Fruit fly (Drosophila melanogaster) whole organism, embryonic: ENCODE measurements around the gene CG7985.

Source experiments
- ATbp ChIP-seq: fragments of 200-800 bp; sonication (Bioruptor generic); optimal IDR thresholded peaks from 2 replicates; lab custom pipeline; 2017; ENCODE audit warnings: missing biosample characterization, mild to moderate bottlenecking, missing genetic modification characterization, missing genetic modification reagents
- Atf-2 ChIP-seq: fragments of 200-800 bp; sonication (Bioruptor generic); optimal IDR thresholded peaks from 2 replicates; lab custom pipeline; 2016; ENCODE audit warnings: missing biosample characterization, missing genetic modification characterization
- CG10209 ChIP-seq: fragments of 200-800 bp; sonication (Bioruptor generic); optimal IDR thresholded peaks from 3 replicates; lab custom pipeline; 2017; ENCODE audit warnings: missing biosample characterization, mild to moderate bottlenecking, missing genetic modification characterization, missing genetic modification reagents
- CG10543 ChIP-seq: fragments of 200-800 bp; sonication (Bioruptor generic); optimal IDR thresholded peaks from 3 replicates; lab custom pipeline; 2017; ENCODE audit warnings: missing biosample characterization, mild to moderate bottlenecking, missing genetic modification characterization, moderate library complexity
- CG11085 ChIP-seq: fragments of 200-800 bp; sonication (Bioruptor generic); IDR thresholded peaks from 2 replicates; pipeline ENCODE4 v1.3.6; 2022; ENCODE audit warnings: missing biosample characterization, missing genetic modification characterization
- CG12236 ChIP-seq: fragments of 200-800 bp; sonication (Bioruptor generic); optimal IDR thresholded peaks from 2 replicates; lab custom pipeline; 2016; ENCODE audit warnings: missing biosample characterization, missing genetic modification characterization
- CG12744 ChIP-seq: fragments of 200-800 bp; sonication (Bioruptor generic); optimal IDR thresholded peaks from 2 replicates; lab custom pipeline; 2016; ENCODE audit warnings: missing biosample characterization, missing genetic modification characterization
- CG14014 ChIP-seq: fragments of 200-800 bp; sonication (Bioruptor generic); IDR thresholded peaks from 2 replicates; pipeline ENCODE4 v1.3.6; 2022; ENCODE audit warnings: missing biosample characterization, missing genetic modification characterization
- CG14441 ChIP-seq: fragments of 200-800 bp; sonication (Bioruptor generic); IDR thresholded peaks from 2 replicates; pipeline ENCODE4 v1.3.6; 2022; ENCODE audit warnings: missing biosample characterization, missing genetic modification characterization
- CG15011 ChIP-seq: fragments of 200-800 bp; sonication (Bioruptor generic); optimal IDR thresholded peaks from 3 replicates; lab custom pipeline; 2018; ENCODE audit warnings: missing biosample characterization, mild to moderate bottlenecking, missing genetic modification characterization
- CG16779 ChIP-seq: fragments of 200-800 bp; sonication (Bioruptor generic); IDR thresholded peaks from 2 replicates; pipeline ENCODE4 v1.3.6; 2022; ENCODE audit warnings: missing biosample characterization, missing genetic modification characterization
- CG1832 ChIP-seq: fragments of 200-800 bp; sonication (Bioruptor generic); optimal IDR thresholded peaks from 2 replicates; lab custom pipeline; 2017; ENCODE audit warnings: missing biosample characterization, mild to moderate bottlenecking, missing genetic modification characterization, inconsistent platforms
- CG18619 ChIP-seq: fragments of 200-800 bp; sonication (Bioruptor generic); optimal IDR thresholded peaks from 3 replicates; lab custom pipeline; 2017; ENCODE audit warnings: missing biosample characterization, mild to moderate bottlenecking, missing genetic modification characterization
- CG32532 ChIP-seq: fragments of 200-800 bp; sonication (Bioruptor generic); IDR thresholded peaks from 2 replicates; pipeline ENCODE4 v1.3.6; 2022; ENCODE audit warnings: missing biosample characterization, missing genetic modification characterization
- CG42726 ChIP-seq: fragments of 200-800 bp; sonication (Bioruptor generic); IDR thresholded peaks from 2 replicates; pipeline ENCODE4 v1.3.6; 2022; ENCODE audit warnings: missing biosample characterization, missing genetic modification characterization; ENCODE audit not compliant: partially characterized antibody
- CG4328 ChIP-seq: fragments of 200-800 bp; sonication (Bioruptor generic); optimal IDR thresholded peaks from 3 replicates; lab custom pipeline; 2017; ENCODE audit warnings: missing biosample characterization, missing genetic modification reagents, missing genetic modification characterization
- CG6813 ChIP-seq: fragments of 200-800 bp; sonication (Bioruptor generic); optimal IDR thresholded peaks from 2 replicates; lab custom pipeline; 2017; ENCODE audit warnings: missing biosample characterization, missing genetic modification characterization, mild to moderate bottlenecking, moderate library complexity, missing genetic modification reagents
- CG6854 ChIP-seq: fragments of 200-800 bp; sonication (Bioruptor generic); optimal IDR thresholded peaks from 3 replicates; lab custom pipeline; 2017; ENCODE audit warnings: missing biosample characterization, mild to moderate bottlenecking, missing genetic modification characterization
- CG7357 ChIP-seq: fragments of 200-800 bp; sonication (Bioruptor generic); IDR thresholded peaks from 3 replicates; pipeline ENCODE4 v1.3.6; 2022; ENCODE audit warnings: missing biosample characterization, missing genetic modification characterization
- CG8388 ChIP-seq: fragments of 200-800 bp; sonication (Bioruptor generic); optimal IDR thresholded peaks from 2 replicates; lab custom pipeline; 2019; ENCODE audit warnings: missing biosample characterization, mild to moderate bottlenecking, missing genetic modification characterization, moderate library complexity
- CG9437 ChIP-seq: fragments of 200-800 bp; sonication (Bioruptor generic); optimal IDR thresholded peaks from 2 replicates; lab custom pipeline; 2018; ENCODE audit warnings: missing biosample characterization, mild to moderate bottlenecking, missing genetic modification characterization
- Ets97D ChIP-seq: fragments of 200-800 bp; sonication (Bioruptor generic); optimal IDR thresholded peaks from 3 replicates; lab custom pipeline; 2016; ENCODE audit warnings: missing biosample characterization, missing genetic modification characterization
- Fer3 ChIP-seq: fragments of 200-800 bp; sonication (Bioruptor generic); optimal IDR thresholded peaks from 2 replicates; lab custom pipeline; 2018; ENCODE audit warnings: missing biosample characterization, mild to moderate bottlenecking, missing genetic modification characterization, moderate library complexity
- Hmr ChIP-seq: fragments of 200-800 bp; sonication (Bioruptor generic); optimal IDR thresholded peaks from 3 replicates; lab custom pipeline; 2017; ENCODE audit warnings: mild to moderate bottlenecking, missing biosample characterization, missing genetic modification reagents, missing genetic modification characterization
- Jarid2 ChIP-seq: fragments of 200-800 bp; sonication (Bioruptor generic); optimal IDR thresholded peaks from 3 replicates; lab custom pipeline; 2017; ENCODE audit warnings: mild to moderate bottlenecking, missing biosample characterization, missing genetic modification reagents, missing genetic modification characterization
- NK7.1 ChIP-seq: fragments of 200-800 bp; sonication (Bioruptor generic); optimal IDR thresholded peaks from 3 replicates; lab custom pipeline; 2016; ENCODE audit warnings: missing biosample characterization, missing genetic modification characterization
- Opbp ChIP-seq: fragments of 200-800 bp; sonication (Bioruptor generic); IDR thresholded peaks from 3 replicates; pipeline ENCODE4 v1.3.6; 2022; ENCODE audit warnings: missing biosample characterization, missing genetic modification characterization; ENCODE audit not compliant: partially characterized antibody
- Side ChIP-seq: fragments of 200-800 bp; sonication (Bioruptor generic); optimal IDR thresholded peaks from 2 replicates; lab custom pipeline; 2016; ENCODE audit warnings: missing biosample characterization, missing genetic modification characterization
- Stat92E ChIP-seq, 3 experiments: fragments of >200 bp in 2 of 3; fragments of 200-800 bp in 1 of 3; sonication (Bioruptor generic) in 1 of 3; optimal IDR thresholded peaks; 2 replicates each; lab custom pipeline; 2017 to 2019; ENCODE audit warnings: missing biosample characterization in 3 of 3, missing genetic modification characterization in 3 of 3, mild to moderate bottlenecking in 1 of 3, moderate library complexity in 1 of 3
- Trl ChIP-seq, 3 experiments: fragments of >200 bp in 2 of 3; fragments of 200-800 bp in 1 of 3; sonication (Bioruptor generic) in 1 of 3; optimal IDR thresholded peaks; 2 replicates in 1 of 3; 3 replicates in 2 of 3; lab custom pipeline; 2016 to 2017; ENCODE audit warnings: missing biosample characterization in 1 of 3, missing genetic modification characterization in 1 of 3
- Vsx1 ChIP-seq: fragments of 200-800 bp; sonication (Bioruptor generic); optimal IDR thresholded peaks from 2 replicates; lab custom pipeline; 2017; ENCODE audit warnings: missing biosample characterization, mild to moderate bottlenecking, missing genetic modification characterization, missing genetic modification reagents
- YL-1 ChIP-seq: fragments of 200-800 bp; sonication (Bioruptor generic); optimal IDR thresholded peaks from 3 replicates; lab custom pipeline; 2017; ENCODE audit warnings: missing biosample characterization, mild to moderate bottlenecking, missing genetic modification characterization
- bsh ChIP-seq, 2 experiments: fragments of 200-800 bp; sonication (Bioruptor generic); optimal IDR thresholded peaks; 2 replicates each; lab custom pipeline; 2017 to 2018; ENCODE audit warnings: mild to moderate bottlenecking in 2 of 2, missing biosample characterization in 2 of 2, missing genetic modification characterization in 2 of 2, moderate library complexity in 1 of 2
- emc ChIP-seq: fragments of 200-800 bp; sonication (Bioruptor generic); optimal IDR thresholded peaks from 2 replicates; lab custom pipeline; 2016; ENCODE audit warnings: missing biosample characterization, missing genetic modification characterization
- eve ChIP-seq, 2 experiments: fragments of >200 bp; optimal IDR thresholded peaks; 2 replicates each; lab custom pipeline; 2017; ENCODE audit warnings: missing biosample characterization in 2 of 2, missing genetic modification characterization in 2 of 2
- gem ChIP-seq: fragments of 200-800 bp; sonication (Bioruptor generic); optimal IDR thresholded peaks from 2 replicates; lab custom pipeline; 2019; ENCODE audit warnings: missing biosample characterization, mild to moderate bottlenecking, missing genetic modification characterization, moderate library complexity
- gsb-n ChIP-seq: fragments of 200-800 bp; sonication (Bioruptor generic); optimal IDR thresholded peaks from 3 replicates; lab custom pipeline; 2018; ENCODE audit warnings: missing biosample characterization, mild to moderate bottlenecking, missing genetic modification characterization
- maf-S ChIP-seq: fragments of 200-800 bp; sonication (Bioruptor generic); optimal IDR thresholded peaks from 2 replicates; lab custom pipeline; 2016; ENCODE audit warnings: missing biosample characterization, missing genetic modification characterization
- nerfin-1 ChIP-seq: fragments of 200-800 bp; sonication (Bioruptor generic); optimal IDR thresholded peaks from 3 replicates; lab custom pipeline; 2019; ENCODE audit warnings: missing biosample characterization, mild to moderate bottlenecking, missing genetic modification characterization, moderate library complexity
- nmo ChIP-seq: fragments of 200-800 bp; sonication (Bioruptor generic); optimal IDR thresholded peaks from 2 replicates; lab custom pipeline; 2018; ENCODE audit warnings: missing biosample characterization, mild to moderate bottlenecking, missing genetic modification characterization, moderate library complexity
- peb ChIP-seq: fragments of 200-800 bp; sonication (Bioruptor generic); IDR thresholded peaks from 2 replicates; pipeline ENCODE4 v1.3.6; 2022; ENCODE audit warnings: missing biosample characterization, missing genetic modification characterization
- psq ChIP-seq: fragments of 200-800 bp; sonication (Bioruptor generic); optimal IDR thresholded peaks from 2 replicates; lab custom pipeline; 2017; ENCODE audit warnings: missing biosample characterization, missing genetic modification characterization
- schlank ChIP-seq: fragments of 200-800 bp; sonication (Bioruptor generic); optimal IDR thresholded peaks from 2 replicates; lab custom pipeline; 2018; ENCODE audit warnings: missing biosample characterization, mild to moderate bottlenecking, missing genetic modification characterization
- scrt ChIP-seq: fragments of 200-800 bp; sonication (Bioruptor generic); optimal IDR thresholded peaks from 2 replicates; lab custom pipeline; 2018; ENCODE audit warnings: missing biosample characterization, mild to moderate bottlenecking, missing genetic modification characterization, moderate library complexity
- sna ChIP-seq: fragments of 200-800 bp; sonication (Bioruptor generic); IDR thresholded peaks from 2 replicates; pipeline ENCODE4 v1.3.6; 2022; ENCODE audit warnings: missing biosample characterization, missing genetic modification characterization; ENCODE audit not compliant: partially characterized antibody
- tll ChIP-seq, 2 experiments: fragments of 200-800 bp in 1 of 2; fragments of >200 bp in 1 of 2; sonication (Bioruptor generic) in 1 of 2; optimal IDR thresholded peaks; 2 replicates each; lab custom pipeline; 2017 to 2019; ENCODE audit warnings: missing biosample characterization in 2 of 2, missing genetic modification characterization in 2 of 2, mild to moderate bottlenecking in 1 of 2, moderate library complexity in 1 of 2
- tx ChIP-seq: fragments of 200-800 bp; sonication (Bioruptor generic); optimal IDR thresholded peaks from 2 replicates; lab custom pipeline; 2016; ENCODE audit warnings: missing biosample characterization, missing genetic modification characterization
- vfl ChIP-seq: fragments of 200-800 bp; sonication (Bioruptor generic); optimal IDR thresholded peaks from 2 replicates; lab custom pipeline; 2016; ENCODE audit warnings: missing biosample characterization, missing genetic modification characterization

Gene CG7985

DNA sequence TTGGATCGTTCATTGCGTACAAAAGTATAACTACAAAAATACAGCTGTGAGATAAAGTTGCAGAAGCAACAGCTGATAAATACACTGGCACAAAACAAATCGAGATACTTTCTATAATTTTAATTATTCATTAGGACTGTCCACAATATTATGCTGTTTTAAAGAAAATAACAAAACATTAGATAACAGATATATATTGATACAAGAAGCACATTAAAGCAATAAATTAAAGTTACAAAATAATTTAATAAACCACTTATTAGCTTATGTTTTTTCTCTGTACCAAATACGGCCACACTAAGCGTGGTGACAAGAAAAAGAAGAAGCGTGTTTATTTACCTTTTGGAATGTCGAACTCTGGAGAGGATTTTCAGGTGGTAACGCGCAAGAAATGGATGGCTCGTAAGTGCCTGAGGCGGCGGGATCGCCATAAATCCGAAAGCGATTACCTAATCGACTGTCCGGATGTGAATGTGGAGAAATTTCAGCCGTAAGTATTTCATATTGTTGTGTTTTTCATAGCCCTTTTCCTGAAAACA is 20.6 kb downstream of the CG7985 start, which contains the start of the genes CG7988 and CG7183 (continued):
- TF ChIP-seq Fer3 (tag; lab: Kevin White, UChicago), result peak; percentile 98
- TF ChIP-seq vfl (GFP tag; lab: Kevin White, UChicago), result peak; percentile 91
- TF ChIP-seq CG10543, result peak; percentile 88
- TF ChIP-seq scrt, result peak; percentile 89
- peak; percentile 85 for TF ChIP-seq schlank (tag; lab: Kevin White, UChicago)
- TF ChIP-seq CG8388, result peak; percentile 98
- TF ChIP-seq tx (GFP tag; lab: Kevin White, UChicago), result peak; percentile 93
- TF ChIP-seq Side (GFP tag; lab: Kevin White, UChicago), result peak; percentile 90
- TF ChIP-seq bsh (GFP tag; optimal IDR thresholded peaks at IDR 0.05; lab: Kevin White, UChicago), result peak; percentile 81 to 99
- TF ChIP-seq Opbp (GFP tag; lab: Robert Waterston, UW), result no peak
- TF ChIP-seq CG18619 (GFP tag; lab: Kevin White, UChicago), result peak; percentile 96
- peak; percentile 92 for TF ChIP-seq YL-1 (GFP tag; lab: Kevin White, UChicago)
- TF ChIP-seq Jarid2 (GFP tag; lab: Kevin White, UChicago), result peak; percentile 77
- TF ChIP-seq CG4328 (GFP tag; lab: Kevin White, UChicago), result peak; percentile 87
- TF ChIP-seq CG14441 (GFP tag; lab: Robert Waterston, UW), result peak; percentile 98
- TF ChIP-seq sna, result no peak
- TF ChIP-seq CG12236 (GFP tag; lab: Kevin White, UChicago), result peak; percentile 89
- TF ChIP-seq Trl (optimal IDR thresholded peaks at IDR 0.05; lab: Kevin White, UChicago), result no peak
- TF ChIP-seq Trl (GFP tag; optimal IDR thresholded peaks at IDR 0.05; lab: Kevin White, UChicago), result peak; percentile 95
- peak; percentile 88 for TF ChIP-seq NK7.1 (GFP tag; lab: Kevin White, UChicago)
- peak; percentile 83 for TF ChIP-seq Ets97D (GFP tag; lab: Kevin White, UChicago)
- peak; percentile 94 for TF ChIP-seq CG12744 (GFP tag; lab: Kevin White, UChicago)
- TF ChIP-seq CG11085, result peak; percentile 97
- TF ChIP-seq CG16779, result peak; percentile 90
- TF ChIP-seq psq (GFP tag; lab: Kevin White, UChicago), result peak; percentile 92
- TF ChIP-seq CG14014 (GFP tag; lab: Robert Waterston, UW), result peak; percentile 97
- no peak for TF ChIP-seq CG1832
- peak; percentile 99 for TF ChIP-seq CG32532 (GFP tag; lab: Robert Waterston, UW)
- peak; percentile 83 for TF ChIP-seq emc (GFP tag; lab: Kevin White, UChicago)
- TF ChIP-seq ATbp (GFP tag; lab: Kevin White, UChicago), result peak; percentile 94
- TF ChIP-seq CG7357 (GFP tag; lab: Robert Waterston, UW), result peak; percentile 95
- peak; percentile 94 for TF ChIP-seq maf-S (GFP tag; lab: Kevin White, UChicago)
- peak; percentile 96 for TF ChIP-seq Atf-2 (GFP tag; lab: Kevin White, UChicago)
- peak; percentile 99 for TF ChIP-seq gsb-n (tag; lab: Kevin White, UChicago)
- TF ChIP-seq peb (GFP tag; lab: Robert Waterston, UW), result peak; percentile 98
- TF ChIP-seq CG9437 (GFP tag; lab: Kevin White, UChicago), result peak; percentile 95
- peak; percentile 84 for TF ChIP-seq CG6813 (GFP tag; lab: Kevin White, UChicago)
- TF ChIP-seq CG42726 (GFP tag; lab: Robert Waterston, UW), result no peak
- TF ChIP-seq CG15011 (GFP tag; lab: Kevin White, UChicago), result peak; percentile 90
- TF ChIP-seq Vsx1 (GFP tag; lab: Kevin White, UChicago), result peak; percentile 96
- TF ChIP-seq CG6854 (GFP tag; lab: Kevin White, UChicago), result peak; percentile 79
- TF ChIP-seq Stat92E (GFP tag; optimal IDR thresholded peaks at IDR 0.05; lab: Kevin White, UChicago), result peak in 1 of 3 experiments; percentile 93
- peak; percentile 96 for TF ChIP-seq Hmr (GFP tag; lab: Kevin White, UChicago)
- TF ChIP-seq eve (GFP tag; optimal IDR thresholded peaks at IDR 0.05; lab: Kevin White, UChicago), result peak in 1 of 2 experiments; percentile 70
- TF ChIP-seq tll (GFP tag; optimal IDR thresholded peaks at IDR 0.05; lab: Kevin White, UChicago), result peak in 1 of 2 experiments; percentile 90
- TF ChIP-seq nerfin-1 (tag; lab: Kevin White, UChicago), result peak; percentile 97
- TF ChIP-seq CG10209 (GFP tag; lab: Kevin White, UChicago), result peak; percentile 98
- peak; percentile 99 for TF ChIP-seq nmo (GFP tag; lab: Kevin White, UChicago)
- TF ChIP-seq gem (tag; lab: Kevin White, UChicago), result peak; percentile 100
